Worm (Caenorhabditis elegans): ENCODE data around the gene emb-8.

Gene emb-8

DNA sequence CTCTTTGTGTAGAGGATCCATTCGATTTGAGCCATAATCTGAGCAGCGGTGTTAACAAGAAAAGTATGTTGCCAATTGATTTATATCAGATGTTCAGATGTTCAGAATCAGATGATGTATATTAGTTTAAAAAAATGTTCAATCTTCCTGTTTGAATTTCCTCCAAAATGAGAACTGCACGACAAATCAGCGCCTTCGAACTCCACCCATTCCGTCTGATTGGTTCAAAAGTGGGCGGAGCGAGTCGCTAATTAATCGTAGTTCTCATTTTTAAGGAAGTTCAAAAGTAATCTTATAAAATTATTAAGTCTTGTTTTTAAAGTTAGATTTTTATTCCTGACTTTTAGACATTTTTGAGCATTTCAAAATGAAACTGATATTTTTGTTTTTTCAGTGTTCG, 20.3 kb downstream of the emb-8 start:
- TF ChIP-seq B0310.2 (tag; optimal IDR thresholded peaks at IDR 0.05), result no peak

DNA sequence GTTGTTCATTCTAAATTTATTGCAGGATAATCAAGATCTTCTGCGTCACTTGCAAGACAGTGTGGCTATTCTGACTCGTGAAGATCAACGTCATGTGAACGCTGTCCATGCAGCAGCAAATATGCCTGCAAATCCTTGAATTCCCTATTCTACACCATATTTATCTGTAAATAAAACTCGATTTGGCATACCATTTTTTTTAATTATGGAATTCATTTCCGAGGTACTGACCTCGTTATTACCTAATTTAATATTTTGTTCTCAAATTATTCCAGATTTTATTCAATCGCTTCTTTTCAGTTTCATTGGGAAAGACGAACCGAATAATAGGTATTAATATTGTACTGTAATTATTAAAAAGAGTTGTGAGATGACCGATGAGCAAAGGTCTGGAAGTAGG, 25.9 kb downstream of the emb-8 start, which contains the start of gene cid-1:
Gene cid-1, plus strand, starts transcription at position 301 of the 400 bp plus-strand sequence.
- TF ChIP-seq ceh-36 (tag; optimal IDR thresholded peaks at IDR 0.05) (no peak), F13C5.2 (tag; optimal IDR thresholded peaks at IDR 0.05) (no peak), hmg-4 (GFP tag; optimal IDR thresholded peaks at IDR 0.05) (no peak), flt-1 (GFP tag; IDR thresholded peaks at IDR 0.05) (no peak), sea-1 (GFP tag; conservative IDR thresholded peaks at IDR 0.05) (no peak), tbx-37 (GFP tag; conservative IDR thresholded peaks at IDR 0.05) (no peak), ama-1 (optimal IDR thresholded peaks at IDR 0.05) (no peak), B0310.2 (tag; optimal IDR thresholded peaks at IDR 0.05) (no peak), tra-4 (tag; optimal IDR thresholded peaks at IDR 0.05) (no peak), pes-1 (GFP tag; IDR thresholded peaks at IDR 0.05) (no peak), scrt-1 (GFP tag; IDR thresholded peaks at IDR 0.05) (no peak)

DNA sequence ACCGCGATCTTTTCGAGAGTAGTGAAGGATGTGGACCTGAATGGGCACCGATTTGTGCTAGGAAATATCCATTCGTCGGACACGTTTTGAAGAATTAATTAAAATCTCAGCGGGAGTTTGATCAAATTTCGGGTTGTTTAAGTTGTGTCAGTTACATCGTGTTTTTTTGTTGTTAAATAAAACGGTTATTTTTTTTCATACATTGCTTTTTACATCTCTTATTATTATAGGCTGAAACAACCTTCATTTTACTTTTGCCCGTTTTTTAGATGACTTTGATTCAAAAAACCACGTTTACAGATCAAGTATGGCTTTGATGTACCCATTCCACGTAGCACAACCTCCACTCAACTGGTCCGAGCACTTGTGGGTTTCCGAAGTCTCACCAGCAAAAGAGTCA, 26.3 kb downstream of the emb-8 start, which contains the start of gene emb-1:
Gene emb-1, plus strand, starts transcription at position 301 of the 400 bp plus-strand sequence.
- TF ChIP-seq ceh-13 (GFP tag; optimal IDR thresholded peaks at IDR 0.05) (no peak), tbx-37 (GFP tag; conservative IDR thresholded peaks at IDR 0.05) (no peak), ets-7 (tag; optimal IDR thresholded peaks at IDR 0.05) (no peak), hmg-4 (GFP tag; optimal IDR thresholded peaks at IDR 0.05) (no peak), F13C5.2 (tag; optimal IDR thresholded peaks at IDR 0.05) (no peak), hmbx-1 (tag; optimal IDR thresholded peaks at IDR 0.05) (no peak), tbx-11 (GFP tag; IDR thresholded peaks at IDR 0.05) (no peak), hnd-1 (tag; optimal IDR thresholded peaks at IDR 0.05) (no peak), sea-1 (GFP tag; conservative IDR thresholded peaks at IDR 0.05) (no peak), pes-1 (GFP tag; IDR thresholded peaks at IDR 0.05) (no peak), ceh-36 (tag; optimal IDR thresholded peaks at IDR 0.05) (no peak)

DNA sequence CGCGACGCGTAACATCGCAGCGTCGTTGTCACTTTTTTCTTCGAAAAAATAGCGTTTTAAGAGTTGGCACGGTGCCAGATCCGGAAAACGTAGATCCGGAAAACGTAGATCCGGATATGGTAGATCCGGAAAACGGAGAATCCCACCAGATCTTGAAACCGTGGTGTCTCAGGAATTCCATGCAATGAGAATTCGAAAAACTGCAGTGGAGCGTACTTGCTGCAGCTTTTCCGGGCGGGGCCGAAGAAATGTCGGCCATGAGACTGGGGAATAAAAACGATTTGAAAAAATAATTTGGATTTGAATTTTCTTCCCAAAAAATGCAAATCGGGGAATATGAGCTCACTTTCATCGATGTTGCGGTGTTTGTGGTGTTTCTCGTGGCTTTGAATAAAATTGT, 27.0 kb downstream of the emb-8 start, which contains the start of gene K10D2.5:
Gene K10D2.5, plus strand, starts transcription at position 251 of the 400 bp plus-strand sequence.
- peak; percentile 16 for TF ChIP-seq aly-1 (tag; optimal IDR thresholded peaks at IDR 0.05)
- TF ChIP-seq tbx-37 (GFP tag; conservative IDR thresholded peaks at IDR 0.05), result peak; percentile 93
- peak; percentile 60; the same call in 1 of the 2 replicates for TF ChIP-seq scrt-1 (GFP tag; IDR thresholded peaks at IDR 0.05)
- peak; percentile 26 for TF ChIP-seq B0310.2 (tag; optimal IDR thresholded peaks at IDR 0.05)
- peak; percentile 75 for TF ChIP-seq flt-1 (GFP tag; IDR thresholded peaks at IDR 0.05)
- TF ChIP-seq tbx-11 (GFP tag; IDR thresholded peaks at IDR 0.05), result peak; percentile 68; the same call in 1 of the 2 replicates
- TF ChIP-seq sea-1 (GFP tag; conservative IDR thresholded peaks at IDR 0.05), result peak; percentile 81
- TF ChIP-seq F13C5.2 (tag; optimal IDR thresholded peaks at IDR 0.05), result peak; percentile 50
- TF ChIP-seq ceh-13 (GFP tag; optimal IDR thresholded peaks at IDR 0.05), result peak; percentile 10
- peak; percentile 88 for TF ChIP-seq pes-1 (GFP tag; IDR thresholded peaks at IDR 0.05)
- TF ChIP-seq hmg-4 (GFP tag; optimal IDR thresholded peaks at IDR 0.05), result peak; percentile 53
- TF ChIP-seq ets-7 (tag; optimal IDR thresholded peaks at IDR 0.05), result peak; percentile 82
- no peak for TF ChIP-seq ama-1 (optimal IDR thresholded peaks at IDR 0.05)
- no peak for TF ChIP-seq hmbx-1 (tag; optimal IDR thresholded peaks at IDR 0.05)
- no peak for TF ChIP-seq tra-4 (tag; optimal IDR thresholded peaks at IDR 0.05)
- peak; percentile 13 for TF ChIP-seq ceh-36 (tag; optimal IDR thresholded peaks at IDR 0.05)
- TF ChIP-seq hnd-1 (tag; optimal IDR thresholded peaks at IDR 0.05), result peak; percentile 33

DNA sequence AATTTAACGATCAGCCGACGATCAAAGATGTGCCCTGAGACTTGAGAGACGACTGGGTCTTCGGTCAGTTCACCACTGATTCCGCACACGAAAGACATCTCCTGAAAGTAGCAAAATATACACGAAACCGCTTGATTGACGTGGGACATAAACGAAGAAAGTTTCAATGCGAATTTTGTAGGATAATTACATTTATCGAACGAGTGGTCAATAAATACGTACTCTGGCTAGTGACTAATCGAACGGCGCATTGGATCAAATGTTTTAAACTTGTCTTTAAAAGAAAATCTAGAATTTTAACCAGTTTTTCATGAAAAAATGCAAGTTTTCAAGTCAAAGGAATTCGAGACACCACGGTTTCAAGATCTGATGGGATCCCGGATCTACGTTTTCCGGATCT, 27.5 kb downstream of the emb-8 start, which contains the start of gene prp-19:
Gene prp-19, minus strand, starts transcription at position 101 of the 400 bp plus-strand sequence.
- TF ChIP-seq ets-7 (tag; optimal IDR thresholded peaks at IDR 0.05), result no peak
- no peak for TF ChIP-seq tbx-37 (GFP tag; conservative IDR thresholded peaks at IDR 0.05)
- no peak for TF ChIP-seq pes-1 (GFP tag; IDR thresholded peaks at IDR 0.05)

DNA sequence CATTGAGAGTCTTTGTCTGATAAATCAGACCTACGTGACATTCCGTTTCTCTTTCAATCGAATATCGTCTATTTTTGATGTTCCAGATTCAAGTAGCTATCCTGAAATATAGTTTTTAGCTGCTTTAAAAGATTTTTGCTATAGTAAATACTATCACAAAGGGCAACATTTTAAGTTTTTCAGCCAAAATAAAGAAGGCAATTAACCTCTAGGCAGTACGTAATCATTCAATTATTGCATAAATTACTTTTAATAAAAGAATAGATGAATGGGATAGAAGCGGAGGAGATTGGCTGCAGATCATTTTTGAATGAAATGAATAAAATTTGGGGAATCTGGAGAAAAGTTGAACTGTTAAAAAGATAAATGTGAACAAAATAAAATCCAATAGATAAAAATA, 29.8 kb downstream of the emb-8 start, which contains the start of gene ulp-1:
Gene ulp-1, minus strand, starts transcription at position 101 of the 400 bp plus-strand sequence.
- TF ChIP-seq hnd-1 (tag; optimal IDR thresholded peaks at IDR 0.05) (no peak), scrt-1 (GFP tag; IDR thresholded peaks at IDR 0.05) (no peak), ets-7 (tag; optimal IDR thresholded peaks at IDR 0.05) (no peak), ama-1 (optimal IDR thresholded peaks at IDR 0.05) (no peak), hmbx-1 (tag; optimal IDR thresholded peaks at IDR 0.05) (no peak), ceh-13 (GFP tag; optimal IDR thresholded peaks at IDR 0.05) (no peak), hmg-4 (GFP tag; optimal IDR thresholded peaks at IDR 0.05) (no peak), tra-4 (tag; optimal IDR thresholded peaks at IDR 0.05) (no peak), tbx-11 (GFP tag; IDR thresholded peaks at IDR 0.05) (no peak), F13C5.2 (tag; optimal IDR thresholded peaks at IDR 0.05) (no peak), sea-1 (GFP tag; conservative IDR thresholded peaks at IDR 0.05) (no peak), B0310.2 (tag; optimal IDR thresholded peaks at IDR 0.05) (no peak), tbx-37 (GFP tag; conservative IDR thresholded peaks at IDR 0.05) (no peak)

DNA sequence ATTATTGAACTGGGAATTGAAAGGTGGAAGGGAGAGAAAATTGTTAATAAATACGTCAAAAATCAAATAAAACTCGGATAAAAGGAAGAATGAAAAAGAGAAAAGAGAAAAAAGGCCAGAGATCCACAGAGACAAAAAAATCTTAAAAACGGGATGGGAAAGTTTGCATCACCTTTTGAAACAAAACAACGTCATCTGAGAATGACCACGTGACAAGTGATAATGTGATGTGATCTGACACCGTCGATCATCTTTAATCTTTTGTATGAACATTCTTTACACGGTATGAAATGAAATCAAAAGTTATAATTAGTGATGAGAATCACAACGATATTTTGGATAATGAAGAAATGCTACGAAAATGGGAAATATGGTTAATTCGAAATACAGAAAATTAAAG, 33.7 kb downstream of the emb-8 start:
- TF ChIP-seq ets-7 (tag; optimal IDR thresholded peaks at IDR 0.05), result no peak
- TF ChIP-seq tra-4 (tag; optimal IDR thresholded peaks at IDR 0.05), result no peak
- TF ChIP-seq tbx-11 (GFP tag; IDR thresholded peaks at IDR 0.05), result no peak
- no peak for TF ChIP-seq pes-1 (GFP tag; IDR thresholded peaks at IDR 0.05)
- TF ChIP-seq F13C5.2 (tag; optimal IDR thresholded peaks at IDR 0.05), result no peak
- no peak for TF ChIP-seq tbx-37 (GFP tag; conservative IDR thresholded peaks at IDR 0.05)
- no peak for TF ChIP-seq aly-1 (tag; optimal IDR thresholded peaks at IDR 0.05)
- no peak for TF ChIP-seq flt-1 (GFP tag; IDR thresholded peaks at IDR 0.05)
- no peak for TF ChIP-seq hmbx-1 (tag; optimal IDR thresholded peaks at IDR 0.05)
- no peak for TF ChIP-seq scrt-1 (GFP tag; IDR thresholded peaks at IDR 0.05)
- TF ChIP-seq ceh-36 (tag; optimal IDR thresholded peaks at IDR 0.05), result no peak
- TF ChIP-seq B0310.2 (tag; optimal IDR thresholded peaks at IDR 0.05), result no peak
- no peak for TF ChIP-seq sea-1 (GFP tag; conservative IDR thresholded peaks at IDR 0.05)
- no peak for TF ChIP-seq ama-1 (optimal IDR thresholded peaks at IDR 0.05)
- no peak for TF ChIP-seq hnd-1 (tag; optimal IDR thresholded peaks at IDR 0.05)
- no peak for TF ChIP-seq hmg-4 (GFP tag; optimal IDR thresholded peaks at IDR 0.05)
- TF ChIP-seq ceh-13 (GFP tag; optimal IDR thresholded peaks at IDR 0.05), result no peak

DNA sequence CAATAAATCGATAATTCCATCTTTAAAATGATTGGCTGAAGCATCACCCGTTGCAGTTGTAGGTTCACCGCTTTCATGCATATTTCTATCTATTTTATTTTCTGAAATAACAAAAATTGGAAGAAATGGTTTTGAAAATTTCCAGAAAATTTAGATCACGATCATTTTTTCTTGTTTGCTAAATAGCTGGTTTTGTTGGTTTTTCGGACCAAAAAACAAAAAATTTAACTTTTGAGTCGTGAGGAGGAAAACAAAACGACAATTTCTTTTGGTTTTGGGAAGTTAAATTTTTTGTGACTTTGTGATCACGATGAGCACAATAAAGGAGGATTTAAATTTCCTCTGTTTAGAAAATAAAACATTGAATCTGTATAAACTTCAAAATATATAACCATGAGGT, 34.3 kb downstream of the emb-8 start, which contains the start of gene T10F2.2:
Gene T10F2.2, minus strand, starts transcription at position 101 of the 400 bp plus-strand sequence.
- TF ChIP-seq hnd-1 (tag; optimal IDR thresholded peaks at IDR 0.05) (no peak), ama-1 (optimal IDR thresholded peaks at IDR 0.05) (peak; percentile 35)

All from whole organism, early embryonic.